Worm (Caenorhabditis elegans) whole organism, L2 larva: ENCODE measurements around the gene nas-21.

Experiments used
- F13H6.1 ChIP-seq: sonication (generic microtip); optimal IDR thresholded peaks from 2 replicates; lab custom pipeline; 2016; ENCODE audit warnings: missing genetic modification characterization, missing compliant biosample characterization
- aly-2 ChIP-seq: fragments of 150-350 bp; optimal IDR thresholded peaks from 2 replicates; lab custom pipeline; 2014; ENCODE audit warnings: missing biosample characterization, missing genetic modification characterization
- lin-11 ChIP-seq: fragments of 150-350 bp; sonication (generic microtip); optimal IDR thresholded peaks from 2 replicates; lab custom pipeline; 2014; ENCODE audit warnings: missing biosample characterization, missing genetic modification characterization, inconsistent platforms, mixed read lengths
- lin-13 ChIP-seq: fragments of 150-350 bp; optimal IDR thresholded peaks from 2 replicates; lab custom pipeline; 2014; ENCODE audit warnings: missing biosample characterization, missing genetic modification reagents, missing genetic modification characterization
- lin-39 ChIP-seq: fragments of 150-350 bp; optimal IDR thresholded peaks from 2 replicates; lab custom pipeline; 2014; ENCODE audit warnings: missing biosample characterization, missing genetic modification reagents, missing genetic modification characterization
- mab-5 ChIP-seq: fragments of 150-350 bp; optimal IDR thresholded peaks from 2 replicates; lab custom pipeline; 2014; ENCODE audit warnings: missing biosample characterization, missing genetic modification characterization
- nhr-11 ChIP-seq: fragments of 150-350 bp; optimal IDR thresholded peaks from 2 replicates; lab custom pipeline; 2014; ENCODE audit warnings: missing biosample characterization, missing genetic modification characterization
- unc-39 ChIP-seq: fragments of 150-350 bp; optimal IDR thresholded peaks from 2 replicates; lab custom pipeline; 2014; ENCODE audit warnings: missing biosample characterization, missing genetic modification characterization
- unc-62 ChIP-seq: fragments of 150-350 bp; optimal IDR thresholded peaks from 2 replicates; lab custom pipeline; 2014; ENCODE audit warnings: missing biosample characterization, missing genetic modification reagents, missing genetic modification characterization
- zag-1 ChIP-seq: fragments of 150-350 bp; optimal IDR thresholded peaks from 2 replicates; lab custom pipeline; 2014; ENCODE audit warnings: missing biosample characterization, missing genetic modification characterization
- ztf-4 ChIP-seq: fragments of 150-350 bp; optimal IDR thresholded peaks from 2 replicates; lab custom pipeline; 2014; ENCODE audit warnings: missing biosample characterization, missing genetic modification characterization

- TF ChIP-seq lin-13, result no peak
- TF ChIP-seq mab-5 (tag; lab: Kevin White, UChicago), result no peak
- no peak for TF ChIP-seq nhr-11 (tag; lab: Kevin White, UChicago)
- TF ChIP-seq lin-11, result no peak
- TF ChIP-seq aly-2 (tag; lab: Kevin White, UChicago), result no peak
- no peak for TF ChIP-seq F13H6.1 (tag; lab: Kevin White, UChicago)
- no peak for TF ChIP-seq unc-39
- no peak for TF ChIP-seq ztf-4 (tag; lab: Kevin White, UChicago)
- no peak for TF ChIP-seq zag-1 (tag; lab: Kevin White, UChicago)
- TF ChIP-seq unc-62 (GFP tag; lab: Kevin White, UChicago), result no peak
- no peak for TF ChIP-seq lin-39 (tag; lab: Kevin White, UChicago)
Observed at ce11 chrV:11503081-11503751, 30.9 kb downstream of the nas-21 start, which contains the start of gene C55A6.12.
